Worm (Caenorhabditis elegans) whole organism, late embryonic: ENCODE data around the gene K01A6.7.

Experiments used
- ama-1 ChIP-seq: fragments of 150-350 bp; optimal IDR thresholded peaks from 2 replicates; lab custom pipeline; 2014
- ceh-19 ChIP-seq: fragments of 200-800 bp; sonication (Bioruptor generic); optimal IDR thresholded peaks from 2 replicates; lab custom pipeline; 2018; ENCODE audit warnings: mild to moderate bottlenecking, missing genetic modification characterization, missing compliant biosample characterization
- gmeb-2 ChIP-seq: sonication (generic microtip); optimal IDR thresholded peaks from 2 replicates; lab custom pipeline; 2016; ENCODE audit warnings: missing genetic modification characterization, inconsistent platforms, missing compliant biosample characterization
- nfya-1 ChIP-seq: sonication (generic microtip); optimal IDR thresholded peaks from 2 replicates; lab custom pipeline; 2017; ENCODE audit warnings: missing genetic modification characterization, mild to moderate bottlenecking, missing compliant biosample characterization, antibody characterized with exemption, moderate library complexity
- pha-4 ChIP-seq: fragments of 150-350 bp; optimal IDR thresholded peaks from 2 replicates; lab custom pipeline; 2018; ENCODE audit warnings: missing biosample characterization, missing genetic modification reagents, missing genetic modification characterization
- ref-2 ChIP-seq: sonication (generic microtip); optimal IDR thresholded peaks from 2 replicates; lab custom pipeline; 2016; ENCODE audit warnings: missing genetic modification characterization, missing compliant biosample characterization
- sox-2 ChIP-seq: fragments of 200-800 bp; sonication (Bioruptor generic); IDR thresholded peaks from 2 replicates; pipeline ENCODE4 v1.3.6; 2022; ENCODE audit warnings: missing genetic modification reagents, missing genetic modification characterization, missing compliant biosample characterization

- TF ChIP-seq ref-2 (tag; lab: Kevin White, UChicago) (no peak), pha-4 (tag; lab: Kevin White, UChicago) (no peak), nfya-1 (no peak), ceh-19 (GFP tag; lab: Kevin White, UChicago) (no peak), gmeb-2 (tag; lab: Kevin White, UChicago) (no peak), ama-1 (lab: Kevin White, UChicago) (no peak), sox-2 (GFP tag; lab: Robert Waterston, UW) (no peak)
Measured at ce11 chrIV:11738092-11738617, at the start of gene K01A6.7.
